Fruit fly (Drosophila melanogaster) whole organism, embryonic: Measurements from ENCODE around the gene CG5180.

Source experiments
- Abd-B ChIP-seq: fragments of 200-800 bp; sonication (Bioruptor generic); optimal IDR thresholded peaks from 2 replicates; lab custom pipeline; 2018; ENCODE audit warnings: missing biosample characterization, mild to moderate bottlenecking, missing genetic modification characterization, moderate library complexity
- CG10209 ChIP-seq: fragments of 200-800 bp; sonication (Bioruptor generic); optimal IDR thresholded peaks from 3 replicates; lab custom pipeline; 2017; ENCODE audit warnings: missing biosample characterization, mild to moderate bottlenecking, missing genetic modification characterization, missing genetic modification reagents
- CG10565 ChIP-seq: fragments of 200-800 bp; sonication (Bioruptor generic); optimal IDR thresholded peaks from 3 replicates; lab custom pipeline; 2016; ENCODE audit warnings: missing biosample characterization, mild to moderate bottlenecking, missing genetic modification characterization
- CG11723 ChIP-seq: fragments of 200-800 bp; sonication (Bioruptor generic); optimal IDR thresholded peaks from 2 replicates; lab custom pipeline; 2017; ENCODE audit warnings: missing biosample characterization, mild to moderate bottlenecking, missing genetic modification characterization
- CG12299 ChIP-seq: fragments of 200-800 bp; sonication (Bioruptor generic); optimal IDR thresholded peaks from 2 replicates; lab custom pipeline; 2018; ENCODE audit warnings: missing biosample characterization, mild to moderate bottlenecking, missing genetic modification characterization
- CG17328 ChIP-seq: fragments of 200-800 bp; sonication (Bioruptor generic); IDR thresholded peaks from 2 replicates; pipeline ENCODE4 v1.3.6; 2022; ENCODE audit warnings: missing biosample characterization, missing genetic modification characterization
- CG17361 ChIP-seq: fragments of 200-800 bp; sonication (Bioruptor generic); IDR thresholded peaks from 3 replicates; pipeline ENCODE4 v1.3.6; 2022; ENCODE audit warnings: missing biosample characterization, missing genetic modification characterization
- CG2678 ChIP-seq: fragments of 200-800 bp; sonication (Bioruptor generic); optimal IDR thresholded peaks from 3 replicates; lab custom pipeline; 2019; ENCODE audit warnings: missing biosample characterization, mild to moderate bottlenecking, missing genetic modification characterization, moderate library complexity
- CG31441 ChIP-seq: fragments of 200-800 bp; sonication (Bioruptor generic); IDR thresholded peaks from 2 replicates; pipeline ENCODE4 v1.3.6; 2022; ENCODE audit warnings: missing biosample characterization, missing genetic modification characterization
- CG33557 ChIP-seq: fragments of 200-800 bp; sonication (Bioruptor generic); optimal IDR thresholded peaks from 2 replicates; lab custom pipeline; 2019; ENCODE audit warnings: missing biosample characterization, mild to moderate bottlenecking, missing genetic modification characterization, moderate library complexity
- CG5180 ChIP-seq: fragments of 200-800 bp; sonication (Bioruptor generic); optimal IDR thresholded peaks from 3 replicates; lab custom pipeline; 2017; ENCODE audit warnings: missing biosample characterization, missing genetic modification characterization, mild to moderate bottlenecking, moderate library complexity, missing genetic modification reagents
- CG6689 ChIP-seq: fragments of 200-800 bp; sonication (Bioruptor generic); IDR thresholded peaks from 2 replicates; pipeline ENCODE4 v1.3.6; 2022; ENCODE audit warnings: missing biosample characterization, missing genetic modification characterization
- CG6854 ChIP-seq: fragments of 200-800 bp; sonication (Bioruptor generic); optimal IDR thresholded peaks from 3 replicates; lab custom pipeline; 2017; ENCODE audit warnings: missing biosample characterization, mild to moderate bottlenecking, missing genetic modification characterization
- CG7271 ChIP-seq: fragments of 200-800 bp; sonication (Bioruptor generic); optimal IDR thresholded peaks from 2 replicates; lab custom pipeline; 2018; ENCODE audit warnings: missing biosample characterization, mild to moderate bottlenecking, missing genetic modification characterization, moderate library complexity
- CG8765 ChIP-seq: fragments of 200-800 bp; sonication (Bioruptor generic); IDR thresholded peaks from 2 replicates; pipeline ENCODE4 v1.3.6; 2022; ENCODE audit warnings: missing biosample characterization, missing genetic modification characterization
- Camta ChIP-seq: fragments of 200-800 bp; sonication (Bioruptor generic); optimal IDR thresholded peaks from 2 replicates; lab custom pipeline; 2016; ENCODE audit warnings: missing biosample characterization, missing genetic modification characterization
- D19A ChIP-seq: fragments of 200-800 bp; optimal IDR thresholded peaks from 3 replicates; lab custom pipeline; 2019; ENCODE audit warnings: missing biosample characterization, mild to moderate bottlenecking, missing genetic modification characterization, moderate library complexity
- D19B ChIP-seq: fragments of 200-800 bp; sonication (Bioruptor generic); optimal IDR thresholded peaks from 2 replicates; lab custom pipeline; 2017; ENCODE audit warnings: missing biosample characterization, mild to moderate bottlenecking, missing genetic modification characterization
- Deaf1 ChIP-seq: fragments of 200-800 bp; optimal IDR thresholded peaks from 3 replicates; lab custom pipeline; 2019; ENCODE audit warnings: missing biosample characterization, mild to moderate bottlenecking, missing genetic modification characterization, moderate library complexity
- Dfd ChIP-seq, 2 experiments: fragments of >200 bp; optimal IDR thresholded peaks; 2 replicates each; lab custom pipeline; 2017; ENCODE audit warnings: missing biosample characterization in 2 of 2, missing genetic modification characterization in 2 of 2
- Doc2 ChIP-seq: fragments of 200-800 bp; sonication (Bioruptor generic); IDR thresholded peaks from 2 replicates; pipeline ENCODE4 v1.3.6; 2022; ENCODE audit warnings: missing biosample characterization, missing genetic modification characterization
- E2f2 ChIP-seq: fragments of 200-800 bp; sonication (Bioruptor generic); IDR thresholded peaks from 2 replicates; pipeline ENCODE4 v1.3.6; 2022; ENCODE audit warnings: missing biosample characterization, missing genetic modification characterization
- ERR ChIP-seq: fragments of 200-800 bp; sonication (Bioruptor generic); optimal IDR thresholded peaks from 2 replicates; lab custom pipeline; 2016; ENCODE audit warnings: missing biosample characterization, missing genetic modification characterization
- GATAe ChIP-seq: fragments of 200-800 bp; sonication (Bioruptor generic); conservative IDR thresholded peaks from 2 replicates; pipeline ENCODE4 v1.3.6; 2022; ENCODE audit warnings: missing biosample characterization, missing genetic modification characterization
- Hand ChIP-seq: fragments of 200-800 bp; sonication (Bioruptor generic); optimal IDR thresholded peaks from 2 replicates; lab custom pipeline; 2017; ENCODE audit warnings: mild to moderate bottlenecking, missing biosample characterization, missing genetic modification reagents, missing genetic modification characterization
- Hmr ChIP-seq: fragments of 200-800 bp; sonication (Bioruptor generic); optimal IDR thresholded peaks from 3 replicates; lab custom pipeline; 2017; ENCODE audit warnings: mild to moderate bottlenecking, missing biosample characterization, missing genetic modification reagents, missing genetic modification characterization
- Stat92E ChIP-seq, 3 experiments: fragments of >200 bp in 2 of 3; fragments of 200-800 bp in 1 of 3; sonication (Bioruptor generic) in 1 of 3; optimal IDR thresholded peaks; 2 replicates each; lab custom pipeline; 2017 to 2019; ENCODE audit warnings: missing biosample characterization in 3 of 3, missing genetic modification characterization in 3 of 3, mild to moderate bottlenecking in 1 of 3, moderate library complexity in 1 of 3
- ap ChIP-seq: fragments of 200-800 bp; sonication (Bioruptor generic); IDR thresholded peaks from 2 replicates; pipeline ENCODE4 v1.3.6; 2022; ENCODE audit warnings: missing biosample characterization, missing genetic modification characterization
- ara ChIP-seq: fragments of 200-800 bp; sonication (Bioruptor generic); IDR thresholded peaks from 2 replicates; pipeline ENCODE4 v1.3.6; 2022; ENCODE audit warnings: missing biosample characterization, missing genetic modification characterization
- bab2 ChIP-seq: fragments of 200-800 bp; sonication (Bioruptor generic); optimal IDR thresholded peaks from 2 replicates; lab custom pipeline; 2016; ENCODE audit warnings: missing biosample characterization, missing genetic modification characterization
- bcd ChIP-seq: fragments of 200-800 bp; sonication (Bioruptor generic); optimal IDR thresholded peaks from 2 replicates; lab custom pipeline; 2017; ENCODE audit warnings: missing biosample characterization, mild to moderate bottlenecking, missing genetic modification characterization
- br ChIP-seq: fragments of >200 bp; optimal IDR thresholded peaks from 2 replicates; lab custom pipeline; 2017
- chm ChIP-seq: fragments of 200-800 bp; sonication (Bioruptor generic); IDR thresholded peaks from 2 replicates; pipeline ENCODE4 v1.3.6; 2022; ENCODE audit warnings: missing biosample characterization, missing genetic modification characterization
- corto ChIP-seq: fragments of 200-800 bp; sonication (Bioruptor generic); optimal IDR thresholded peaks from 2 replicates; lab custom pipeline; 2016; ENCODE audit warnings: missing biosample characterization, mild to moderate bottlenecking, missing genetic modification characterization, moderate library complexity
- crp ChIP-seq, 2 experiments: fragments of 200-800 bp; sonication (Bioruptor generic); optimal IDR thresholded peaks; 2 replicates in 1 of 2; 3 replicates in 1 of 2; lab custom pipeline; 2017; ENCODE audit warnings: missing biosample characterization in 2 of 2, missing genetic modification characterization in 2 of 2, mild to moderate bottlenecking in 1 of 2, moderate library complexity in 1 of 2
- dpn ChIP-seq, 2 experiments: fragments of 200-800 bp; sonication (Bioruptor generic); optimal IDR thresholded peaks; 3 replicates each; lab custom pipeline; 2016; ENCODE audit warnings: missing biosample characterization in 2 of 2, missing genetic modification characterization in 2 of 2
- ewg ChIP-seq: fragments of 200-800 bp; sonication (Bioruptor generic); optimal IDR thresholded peaks from 3 replicates; lab custom pipeline; 2017; ENCODE audit warnings: mild to moderate bottlenecking, missing biosample characterization, missing genetic modification reagents, missing genetic modification characterization
- gem ChIP-seq: fragments of 200-800 bp; sonication (Bioruptor generic); optimal IDR thresholded peaks from 2 replicates; lab custom pipeline; 2019; ENCODE audit warnings: missing biosample characterization, mild to moderate bottlenecking, missing genetic modification characterization, moderate library complexity
- lbe ChIP-seq: fragments of 200-800 bp; sonication (Bioruptor generic); optimal IDR thresholded peaks from 2 replicates; lab custom pipeline; 2016; ENCODE audit warnings: missing biosample characterization, mild to moderate bottlenecking, missing genetic modification characterization
- nmo ChIP-seq: fragments of 200-800 bp; sonication (Bioruptor generic); optimal IDR thresholded peaks from 2 replicates; lab custom pipeline; 2018; ENCODE audit warnings: missing biosample characterization, mild to moderate bottlenecking, missing genetic modification characterization, moderate library complexity
- peb ChIP-seq: fragments of 200-800 bp; sonication (Bioruptor generic); IDR thresholded peaks from 2 replicates; pipeline ENCODE4 v1.3.6; 2022; ENCODE audit warnings: missing biosample characterization, missing genetic modification characterization
- pfk ChIP-seq: fragments of 200-800 bp; sonication (Bioruptor generic); optimal IDR thresholded peaks from 2 replicates; lab custom pipeline; 2018; ENCODE audit warnings: missing biosample characterization, mild to moderate bottlenecking, missing genetic modification characterization, moderate library complexity
- phol ChIP-seq: fragments of 200-800 bp; sonication (Bioruptor generic); optimal IDR thresholded peaks from 3 replicates; lab custom pipeline; 2018; ENCODE audit warnings: missing biosample characterization, mild to moderate bottlenecking, missing genetic modification characterization, moderate library complexity
- ranshi ChIP-seq: fragments of 200-800 bp; sonication (Bioruptor generic); IDR thresholded peaks from 2 replicates; pipeline ENCODE4 v1.3.6; 2022; ENCODE audit warnings: missing biosample characterization, missing genetic modification characterization
- shn ChIP-seq: fragments of 200-800 bp; sonication (Bioruptor generic); optimal IDR thresholded peaks from 3 replicates; lab custom pipeline; 2016; ENCODE audit warnings: missing biosample characterization, missing genetic modification characterization
- sna ChIP-seq: fragments of 200-800 bp; sonication (Bioruptor generic); IDR thresholded peaks from 2 replicates; pipeline ENCODE4 v1.3.6; 2022; ENCODE audit warnings: missing biosample characterization, missing genetic modification characterization; ENCODE audit not compliant: partially characterized antibody
- sqz ChIP-seq: fragments of 200-800 bp; sonication (Bioruptor generic); optimal IDR thresholded peaks from 3 replicates; lab custom pipeline; 2018; ENCODE audit warnings: missing biosample characterization, mild to moderate bottlenecking, missing genetic modification characterization
- ssp ChIP-seq: fragments of 200-800 bp; sonication (Bioruptor generic); IDR thresholded peaks from 2 replicates; pipeline ENCODE4 v1.3.6; 2022; ENCODE audit warnings: missing biosample characterization, missing genetic modification characterization
- stc ChIP-seq: fragments of 200-800 bp; sonication (Bioruptor generic); IDR thresholded peaks from 2 replicates; pipeline ENCODE4 v1.3.6; 2022; ENCODE audit warnings: missing biosample characterization, missing genetic modification characterization
- trem ChIP-seq: fragments of 200-800 bp; optimal IDR thresholded peaks from 3 replicates; lab custom pipeline; 2019; ENCODE audit warnings: missing biosample characterization, mild to moderate bottlenecking, missing genetic modification characterization, moderate library complexity

CG5180 gene

DNA sequence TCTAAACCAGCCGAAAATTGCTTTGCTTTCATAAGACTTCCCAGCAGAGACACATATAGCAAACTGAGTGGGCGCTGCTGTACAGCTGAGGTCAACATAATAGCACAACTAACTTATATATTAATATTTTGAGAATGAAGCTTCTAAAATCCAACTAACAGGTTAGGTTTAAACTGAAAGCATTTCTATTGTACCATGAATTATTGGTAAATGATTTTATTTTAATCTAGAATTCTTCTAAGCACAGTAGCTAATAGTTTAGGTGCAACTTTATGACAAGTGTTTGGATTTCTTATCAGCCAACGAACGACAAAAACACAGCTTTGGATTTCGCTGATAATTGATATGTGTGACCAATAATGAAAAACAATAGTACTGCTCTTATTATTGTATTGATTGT is 2.7 kb upstream of the CG5180 start (continued):
- TF ChIP-seq lbe (GFP tag; lab: Kevin White, UChicago) (peak; percentile 36), CG33557 (GFP tag; lab: Kevin White, UChicago) (no peak), CG10565 (no peak), trem (tag; lab: Kevin White, UChicago) (peak; percentile 2), sna (no peak), CG5180 (GFP tag; lab: Kevin White, UChicago) (peak; percentile 53), Deaf1 (tag; lab: Kevin White, UChicago) (peak; percentile 44), ap (GFP tag; lab: Robert Waterston, UW) (0 out of 2 replicates have a peak, but pooled peaks have one; percentile 14), crp (GFP tag; optimal IDR thresholded peaks at IDR 0.05; lab: Kevin White, UChicago) (no peak), ewg (GFP tag; lab: Kevin White, UChicago) (no peak), CG2678 (peak; percentile 87), CG6854 (GFP tag; lab: Kevin White, UChicago) (peak; percentile 34), nmo (peak; percentile 64), phol (tag; lab: Kevin White, UChicago) (peak; percentile 10), bab2 (GFP tag; lab: Kevin White, UChicago) (peak; percentile 32), br (lab: Kevin White, UChicago) (no peak), Doc2 (GFP tag; lab: Robert Waterston, UW) (no peak), CG8765 (GFP tag; lab: Robert Waterston, UW) (no peak), GATAe (GFP tag; lab: Robert Waterston, UW) (0 out of 2 replicates have a peak, but pooled peaks have one; percentile 14), CG31441 (peak; percentile 77), ranshi (GFP tag; lab: Robert Waterston, UW) (peak; percentile 48; the same call in 1 of the 2 replicates), D19B (GFP tag; lab: Kevin White, UChicago) (peak; percentile 73), CG6689 (GFP tag; lab: Robert Waterston, UW) (peak; percentile 48), dpn (GFP tag; optimal IDR thresholded peaks at IDR 0.05; lab: Kevin White, UChicago) (peak in 1 of 2 experiments; percentile 40), sqz (peak; percentile 23), peb (no peak), pfk (GFP tag; lab: Kevin White, UChicago) (no peak), chm (peak; percentile 76; the same call in 1 of the 2 replicates), corto (GFP tag; lab: Kevin White, UChicago) (peak; percentile 36), Hmr (GFP tag; lab: Kevin White, UChicago) (peak; percentile 65), ERR (GFP tag; lab: Kevin White, UChicago) (no peak), ara (GFP tag; lab: Robert Waterston, UW) (no peak), gem (tag; lab: Kevin White, UChicago) (peak; percentile 72), ssp (GFP tag; lab: Robert Waterston, UW) (peak; percentile 40; the same call in 1 of the 2 replicates), bcd (GFP tag; lab: Kevin White, UChicago) (peak; percentile 68), E2f2 (no peak), D19A (tag; lab: Kevin White, UChicago) (peak; percentile 69), Hand (GFP tag; lab: Kevin White, UChicago) (no peak), shn (GFP tag; lab: Kevin White, UChicago) (no peak), Abd-B (GFP tag; lab: Kevin White, UChicago) (peak; percentile 20), CG11723 (GFP tag; lab: Kevin White, UChicago) (no peak), CG10209 (GFP tag; lab: Kevin White, UChicago) (no peak), Stat92E (GFP tag; optimal IDR thresholded peaks at IDR 0.05; lab: Kevin White, UChicago) (peak in 1 of 3 experiments; percentile 22), Camta (no peak), CG12299 (tag; lab: Kevin White, UChicago) (no peak), CG17361 (GFP tag; lab: Robert Waterston, UW) (peak; percentile 82), CG17328 (GFP tag; lab: Robert Waterston, UW) (no peak), CG7271 (tag; lab: Kevin White, UChicago) (no peak), stc (GFP tag; lab: Robert Waterston, UW) (peak; percentile 77), Dfd (GFP tag; optimal IDR thresholded peaks at IDR 0.05; lab: Kevin White, UChicago) (no peak)
